Worm (Caenorhabditis elegans): Measurements from ENCODE around the gene egl-3.

egl-3 gene

ce11 chrV:10204863-10205338, 31.3 kb upstream of the egl-3 start, which contains the start of the genes ZK856.19 and ZK856.11 (continued):
- TF ChIP-seq F55B11.4 (tag; optimal IDR thresholded peaks at IDR 0.05; ENCODE audit: borderline replicate concordance, insufficient read depth) (no peak), hsf-1 (GFP tag; IDR thresholded peaks at IDR 0.05) (0 out of 2 replicates have a peak, but pooled peaks have one; percentile 18), xnd-1 (tag; optimal IDR thresholded peaks at IDR 0.05) (no peak), cebp-1 (GFP tag; IDR thresholded peaks at IDR 0.05) (no peak), cebp-1 (tag; optimal IDR thresholded peaks at IDR 0.05) (peak; percentile 54), ceh-27 (GFP tag; optimal IDR thresholded peaks at IDR 0.05) (peak; percentile 14), nhr-90 (tag; optimal IDR thresholded peaks at IDR 0.05) (no peak), madf-6 (GFP tag; IDR thresholded peaks at IDR 0.05) (peak; percentile 24; the same call in 1 of the 2 replicates), gei-17 (GFP tag; optimal IDR thresholded peaks at IDR 0.05) (no peak), attf-3 (GFP tag; conservative IDR thresholded peaks at IDR 0.05) (no peak), pha-4 (tag; optimal IDR thresholded peaks at IDR 0.05) (no peak), F39B2.1 (GFP tag; IDR thresholded peaks at IDR 0.05) (no peak), D2030.7 (GFP tag; IDR thresholded peaks at IDR 0.05) (peak; percentile 17; the same call in 1 of the 2 replicates), dox-1 (GFP tag; IDR thresholded peaks at IDR 0.05) (peak; percentile 24; the same call in 1 of the 2 replicates), F52B5.7 (tag; optimal IDR thresholded peaks at IDR 0.05) (no peak), ceh-100 (GFP tag; IDR thresholded peaks at IDR 0.05) (no peak), attf-5 (GFP tag; optimal IDR thresholded peaks at IDR 0.05) (no peak), nfya-1 (tag; optimal IDR thresholded peaks at IDR 0.05; ENCODE audit: borderline replicate concordance, insufficient read depth) (no peak), aptf-3 (GFP tag; IDR thresholded peaks at IDR 0.05) (no peak), rpc-1 (optimal IDR thresholded peaks at IDR 0.05) (no peak), rpc-1 (tag; optimal IDR thresholded peaks at IDR 0.05) (no peak), T07F8.4 (tag; optimal IDR thresholded peaks at IDR 0.05) (no peak), unc-130 (GFP tag; optimal IDR thresholded peaks at IDR 0.05) (peak; percentile 5), ccch-3 (GFP tag; optimal IDR thresholded peaks at IDR 0.05) (no peak), pbrm-1 (GFP tag; IDR thresholded peaks at IDR 0.05) (0 out of 2 replicates have a peak, but pooled peaks have one; percentile 20), nhr-179 (tag; optimal IDR thresholded peaks at IDR 0.05) (no peak), mcd-1 (GFP tag; IDR thresholded peaks at IDR 0.05) (peak; percentile 39; the same call in 1 of the 2 replicates), rec-8 (tag; optimal IDR thresholded peaks at IDR 0.05) (no peak)

ce11 chrV:10203435-10204009, 30.0 kb upstream of the egl-3 start, which contains the start of gene chpf-1:
Gene chpf-1 (minus strand): TSS chrV:10203485.
- no peak for TF ChIP-seq lin-40 (tag; optimal IDR thresholded peaks at IDR 0.05)
- TF ChIP-seq nhr-80 (tag; optimal IDR thresholded peaks at IDR 0.05), result peak; percentile 65
- peak; percentile 56 for TF ChIP-seq ztf-18 (tag; optimal IDR thresholded peaks at IDR 0.05)
- no peak for TF ChIP-seq zfh-2 (GFP tag; conservative IDR thresholded peaks at IDR 0.05)
- no peak for TF ChIP-seq nfya-1 (tag; optimal IDR thresholded peaks at IDR 0.05; ENCODE audit: borderline replicate concordance, insufficient read depth)
- TF ChIP-seq ekl-4 (GFP tag; IDR thresholded peaks at IDR 0.05), result no peak
- no peak for TF ChIP-seq snpc-1.1 (tag; optimal IDR thresholded peaks at IDR 0.05; ENCODE audit: insufficient read depth)
- TF ChIP-seq dpff-1 (tag; optimal IDR thresholded peaks at IDR 0.05), result no peak
- TF ChIP-seq madf-10 (tag; optimal IDR thresholded peaks at IDR 0.05), result no peak
- no peak for TF ChIP-seq snpc-4 (GFP tag; optimal IDR thresholded peaks at IDR 0.05)
- TF ChIP-seq snpc-4 (tag; optimal IDR thresholded peaks at IDR 0.05), result peak in 2 of 4 experiments; percentile 33 to 36
- TF ChIP-seq F37B4.10 (GFP tag; IDR thresholded peaks at IDR 0.05), result no peak
- TF ChIP-seq cebp-2 (GFP tag; IDR thresholded peaks at IDR 0.05), result no peak
- TF ChIP-seq sptf-2 (GFP tag; optimal IDR thresholded peaks at IDR 0.05), result no peak
- no peak for TF ChIP-seq ztf-26 (tag; optimal IDR thresholded peaks at IDR 0.05)
- TF ChIP-seq snpc-3.4 (tag; optimal IDR thresholded peaks at IDR 0.05), result no peak
- 0 out of 2 replicates have a peak, but pooled peaks have one; percentile 17 for TF ChIP-seq madf-6 (GFP tag; IDR thresholded peaks at IDR 0.05)
- no peak for TF ChIP-seq xnd-1 (tag; optimal IDR thresholded peaks at IDR 0.05)
- TF ChIP-seq let-607 (tag; optimal IDR thresholded peaks at IDR 0.05), result no peak
- TF ChIP-seq him-1 (tag; optimal IDR thresholded peaks at IDR 0.05), result no peak
- TF ChIP-seq repo-1 (tag; optimal IDR thresholded peaks at IDR 0.05), result no peak
- TF ChIP-seq F10E7.11 (tag; optimal IDR thresholded peaks at IDR 0.05), result no peak
- no peak for TF ChIP-seq cebp-1 (GFP tag; IDR thresholded peaks at IDR 0.05)
- peak; percentile 2 for TF ChIP-seq cebp-1 (tag; optimal IDR thresholded peaks at IDR 0.05)
